Fruit fly (Drosophila melanogaster) whole organism, embryonic: ENCODE data around the gene CG13390.
A peak's percentile ranks its signal among the peaks of the same experiment; 100 is the strongest.

ENCODE experiments used
- Bgb ChIP-seq: fragments of 200-800 bp; sonication (Bioruptor generic); IDR thresholded peaks from 2 replicates; pipeline ENCODE4 v1.3.6; 2022; ENCODE audit warnings: missing biosample characterization, missing genetic modification characterization; ENCODE audit not compliant: partially characterized antibody
- Blimp-1 ChIP-seq: fragments of 200-800 bp; sonication (Bioruptor generic); optimal IDR thresholded peaks from 3 replicates; lab custom pipeline; 2018; ENCODE audit warnings: missing biosample characterization, missing genetic modification characterization, mild to moderate bottlenecking, moderate library complexity, missing genetic modification reagents
- CG10147 ChIP-seq: fragments of 200-800 bp; sonication (Bioruptor generic); optimal IDR thresholded peaks from 2 replicates; lab custom pipeline; 2019; ENCODE audit warnings: missing biosample characterization, mild to moderate bottlenecking, missing genetic modification characterization, moderate library complexity
- CG1024 ChIP-seq: fragments of 200-800 bp; sonication (Bioruptor generic); IDR thresholded peaks from 2 replicates; pipeline ENCODE4 v1.3.6; 2022; ENCODE audit warnings: missing biosample characterization, missing genetic modification characterization
- CG10543 ChIP-seq: fragments of 200-800 bp; sonication (Bioruptor generic); optimal IDR thresholded peaks from 3 replicates; lab custom pipeline; 2017; ENCODE audit warnings: missing biosample characterization, mild to moderate bottlenecking, missing genetic modification characterization, moderate library complexity
- CG10654 ChIP-seq: fragments of 200-800 bp; sonication (Bioruptor generic); optimal IDR thresholded peaks from 2 replicates; lab custom pipeline; 2016; ENCODE audit warnings: missing biosample characterization, missing genetic modification characterization
- CG10979 ChIP-seq: fragments of 200-800 bp; sonication (Bioruptor generic); optimal IDR thresholded peaks from 2 replicates; lab custom pipeline; 2018; ENCODE audit warnings: missing biosample characterization, mild to moderate bottlenecking, missing genetic modification characterization, moderate library complexity
- CG14014 ChIP-seq: fragments of 200-800 bp; sonication (Bioruptor generic); IDR thresholded peaks from 2 replicates; pipeline ENCODE4 v1.3.6; 2022; ENCODE audit warnings: missing biosample characterization, missing genetic modification characterization
- CG14965 ChIP-seq: fragments of 200-800 bp; sonication (Bioruptor generic); optimal IDR thresholded peaks from 2 replicates; lab custom pipeline; 2016; ENCODE audit warnings: missing biosample characterization, missing genetic modification characterization, borderline replicate concordance
- CG1602 ChIP-seq: fragments of 200-800 bp; sonication (Bioruptor generic); optimal IDR thresholded peaks from 3 replicates; lab custom pipeline; 2016; ENCODE audit warnings: missing biosample characterization, missing genetic modification characterization
- CG17328 ChIP-seq: fragments of 200-800 bp; sonication (Bioruptor generic); IDR thresholded peaks from 2 replicates; pipeline ENCODE4 v1.3.6; 2022; ENCODE audit warnings: missing biosample characterization, missing genetic modification characterization
- CG17359 ChIP-seq: fragments of 200-800 bp; sonication (Bioruptor generic); optimal IDR thresholded peaks from 3 replicates; lab custom pipeline; 2018; ENCODE audit warnings: missing biosample characterization, mild to moderate bottlenecking, missing genetic modification characterization, moderate library complexity
- CG17568 ChIP-seq: fragments of 200-800 bp; sonication (Bioruptor generic); optimal IDR thresholded peaks from 2 replicates; lab custom pipeline; 2018; ENCODE audit warnings: missing biosample characterization, mild to moderate bottlenecking, missing genetic modification characterization, moderate library complexity
- CG18476 ChIP-seq: fragments of 200-800 bp; sonication (Bioruptor generic); optimal IDR thresholded peaks from 2 replicates; lab custom pipeline; 2016; ENCODE audit warnings: missing biosample characterization, mild to moderate bottlenecking, missing genetic modification characterization
- CG2889 ChIP-seq: fragments of 200-800 bp; sonication (Bioruptor generic); IDR thresholded peaks from 3 replicates; pipeline ENCODE4 v1.3.6; 2022; ENCODE audit warnings: missing biosample characterization, missing genetic modification characterization
- CG30020 ChIP-seq: fragments of 200-800 bp; optimal IDR thresholded peaks from 2 replicates; lab custom pipeline; 2019; ENCODE audit warnings: missing biosample characterization, mild to moderate bottlenecking, missing genetic modification characterization, moderate library complexity
- CG32532 ChIP-seq: fragments of 200-800 bp; sonication (Bioruptor generic); IDR thresholded peaks from 2 replicates; pipeline ENCODE4 v1.3.6; 2022; ENCODE audit warnings: missing biosample characterization, missing genetic modification characterization
- CG3847 ChIP-seq: fragments of 200-800 bp; sonication (Bioruptor generic); IDR thresholded peaks from 2 replicates; pipeline ENCODE4 v1.3.6; 2022; ENCODE audit warnings: missing biosample characterization, missing genetic modification characterization
- CG42726 ChIP-seq: fragments of 200-800 bp; sonication (Bioruptor generic); IDR thresholded peaks from 2 replicates; pipeline ENCODE4 v1.3.6; 2022; ENCODE audit warnings: missing biosample characterization, missing genetic modification characterization; ENCODE audit not compliant: partially characterized antibody
- CG6254 ChIP-seq: fragments of 200-800 bp; sonication (Bioruptor generic); optimal IDR thresholded peaks from 3 replicates; lab custom pipeline; 2017; ENCODE audit warnings: mild to moderate bottlenecking, missing biosample characterization, missing genetic modification reagents, missing genetic modification characterization
- CG7987 ChIP-seq: fragments of 200-800 bp; sonication (Bioruptor generic); optimal IDR thresholded peaks from 2 replicates; lab custom pipeline; 2018; ENCODE audit warnings: missing biosample characterization, mild to moderate bottlenecking, missing genetic modification characterization, moderate library complexity
- CG8359 ChIP-seq: fragments of 200-800 bp; sonication (Bioruptor generic); optimal IDR thresholded peaks from 2 replicates; lab custom pipeline; 2017; ENCODE audit warnings: missing biosample characterization, mild to moderate bottlenecking, missing genetic modification characterization, borderline replicate concordance
- CHES-1-like ChIP-seq: fragments of 200-800 bp; sonication (Bioruptor generic); optimal IDR thresholded peaks from 2 replicates; lab custom pipeline; 2016; ENCODE audit warnings: missing biosample characterization, missing genetic modification characterization
- Dp ChIP-seq: fragments of 200-800 bp; sonication (Bioruptor generic); optimal IDR thresholded peaks from 2 replicates; lab custom pipeline; 2018; ENCODE audit warnings: missing biosample characterization, mild to moderate bottlenecking, missing genetic modification characterization, moderate library complexity
- ERR ChIP-seq: fragments of 200-800 bp; sonication (Bioruptor generic); optimal IDR thresholded peaks from 2 replicates; lab custom pipeline; 2016; ENCODE audit warnings: missing biosample characterization, missing genetic modification characterization
- Fer1 ChIP-seq: fragments of 200-800 bp; sonication (Bioruptor generic); optimal IDR thresholded peaks from 2 replicates; lab custom pipeline; 2017; ENCODE audit warnings: missing biosample characterization, mild to moderate bottlenecking, missing genetic modification characterization
- Lim3 ChIP-seq: fragments of 200-800 bp; sonication (Bioruptor generic); IDR thresholded peaks from 2 replicates; pipeline ENCODE4 v1.3.6; 2022; ENCODE audit warnings: missing biosample characterization, missing genetic modification characterization
- Myb ChIP-seq: fragments of 200-800 bp; sonication (Bioruptor generic); optimal IDR thresholded peaks from 2 replicates; lab custom pipeline; 2016; ENCODE audit warnings: missing biosample characterization, missing genetic modification characterization
- Nf-YB ChIP-seq: fragments of 200-800 bp; sonication (Bioruptor generic); optimal IDR thresholded peaks from 3 replicates; lab custom pipeline; 2019; ENCODE audit warnings: missing biosample characterization, mild to moderate bottlenecking, missing genetic modification characterization, moderate library complexity
- Ptx1 ChIP-seq: fragments of 200-800 bp; sonication (Bioruptor generic); IDR thresholded peaks from 2 replicates; pipeline ENCODE4 v1.3.6; 2022; ENCODE audit warnings: missing biosample characterization, missing genetic modification characterization
- Sry-β ChIP-seq: fragments of 200-800 bp; sonication (Bioruptor generic); optimal IDR thresholded peaks from 2 replicates; lab custom pipeline; 2018; ENCODE audit warnings: missing biosample characterization, mild to moderate bottlenecking, missing genetic modification characterization, moderate library complexity
- ac ChIP-seq: fragments of 200-800 bp; sonication (Bioruptor generic); optimal IDR thresholded peaks from 3 replicates; lab custom pipeline; 2017; ENCODE audit warnings: missing biosample characterization, mild to moderate bottlenecking, missing genetic modification characterization
- ap ChIP-seq: fragments of 200-800 bp; sonication (Bioruptor generic); IDR thresholded peaks from 2 replicates; pipeline ENCODE4 v1.3.6; 2022; ENCODE audit warnings: missing biosample characterization, missing genetic modification characterization
- caup ChIP-seq: fragments of 200-800 bp; sonication (Bioruptor generic); optimal IDR thresholded peaks from 3 replicates; lab custom pipeline; 2017; ENCODE audit warnings: missing biosample characterization, mild to moderate bottlenecking, missing genetic modification characterization, moderate library complexity; ENCODE audit not compliant: severe bottlenecking
- crc ChIP-seq: fragments of 200-800 bp; sonication (Bioruptor generic); optimal IDR thresholded peaks from 2 replicates; lab custom pipeline; 2016; ENCODE audit warnings: missing biosample characterization, missing genetic modification characterization
- cwo ChIP-seq: fragments of 200-800 bp; sonication (Bioruptor generic); optimal IDR thresholded peaks from 3 replicates; lab custom pipeline; 2017; ENCODE audit warnings: missing biosample characterization, missing genetic modification characterization, mild to moderate bottlenecking, moderate library complexity, missing genetic modification reagents
- fru ChIP-seq: fragments of >200 bp; optimal IDR thresholded peaks from 2 replicates; lab custom pipeline; 2017
- gem ChIP-seq: fragments of 200-800 bp; sonication (Bioruptor generic); optimal IDR thresholded peaks from 2 replicates; lab custom pipeline; 2019; ENCODE audit warnings: missing biosample characterization, mild to moderate bottlenecking, missing genetic modification characterization, moderate library complexity
- gro ChIP-seq: fragments of 200-800 bp; sonication (Bioruptor generic); optimal IDR thresholded peaks from 2 replicates; lab custom pipeline; 2016; ENCODE audit warnings: missing biosample characterization, missing genetic modification characterization
- jigr1 ChIP-seq: fragments of 200-800 bp; sonication (Bioruptor generic); IDR thresholded peaks from 3 replicates; pipeline ENCODE4 v1.3.6; 2022; ENCODE audit warnings: missing biosample characterization, missing genetic modification characterization
- lola ChIP-seq, 3 experiments: fragments of >200 bp in 2 of 3; fragments of 200-800 bp in 1 of 3; sonication (Bioruptor generic) in 1 of 3; optimal IDR thresholded peaks; 2 replicates each; lab custom pipeline; 2017 to 2019; ENCODE audit warnings: missing biosample characterization in 3 of 3, missing genetic modification characterization in 3 of 3, mild to moderate bottlenecking in 1 of 3, moderate library complexity in 1 of 3
- row ChIP-seq: fragments of 200-800 bp; sonication (Bioruptor generic); IDR thresholded peaks from 3 replicates; pipeline ENCODE4 v1.3.6; 2022; ENCODE audit warnings: missing biosample characterization, missing genetic modification characterization
- sim ChIP-seq: fragments of 200-800 bp; sonication (Bioruptor generic); IDR thresholded peaks from 2 replicates; pipeline ENCODE4 v1.3.6; 2022; ENCODE audit warnings: missing biosample characterization, missing genetic modification characterization
- trem ChIP-seq: fragments of 200-800 bp; optimal IDR thresholded peaks from 3 replicates; lab custom pipeline; 2019; ENCODE audit warnings: missing biosample characterization, mild to moderate bottlenecking, missing genetic modification characterization, moderate library complexity
- trh ChIP-seq: fragments of 200-800 bp; sonication (Bioruptor generic); optimal IDR thresholded peaks from 2 replicates; lab custom pipeline; 2016; ENCODE audit warnings: missing biosample characterization, missing genetic modification characterization
- tup ChIP-seq: fragments of 200-800 bp; sonication (Bioruptor generic); optimal IDR thresholded peaks from 2 replicates; lab custom pipeline; 2016; ENCODE audit warnings: missing biosample characterization, mild to moderate bottlenecking, missing genetic modification characterization, moderate library complexity
- twi ChIP-seq: fragments of 200-800 bp; optimal IDR thresholded peaks from 2 replicates; lab custom pipeline; 2019; ENCODE audit warnings: missing biosample characterization, mild to moderate bottlenecking, missing genetic modification characterization, moderate library complexity
- vnd ChIP-seq: fragments of 200-800 bp; sonication (Bioruptor generic); IDR thresholded peaks from 3 replicates; pipeline ENCODE4 v1.3.6; 2022; ENCODE audit warnings: missing biosample characterization, missing genetic modification characterization; ENCODE audit not compliant: partially characterized antibody

The CG13390 gene

dm6 chr2L:8362273-8362954 lies 14.2 kb downstream of the CG13390 start, which contains the start of gene CG7627 (continued):
- TF ChIP-seq crc (GFP tag; lab: Kevin White, UChicago) = peak; percentile 68
- TF ChIP-seq gem (tag; lab: Kevin White, UChicago) = peak; percentile 83
- 0 out of 2 replicates have a peak, but pooled peaks have one; percentile 51 for TF ChIP-seq ap (GFP tag; lab: Robert Waterston, UW)
- peak; percentile 83 for TF ChIP-seq cwo (GFP tag; lab: Kevin White, UChicago)
- TF ChIP-seq ac (GFP tag; lab: Kevin White, UChicago) = no peak
- TF ChIP-seq Lim3 = no peak
- TF ChIP-seq CHES-1-like (GFP tag; lab: Kevin White, UChicago) = peak; percentile 84
- peak; percentile 86 for TF ChIP-seq Fer1 (GFP tag; lab: Kevin White, UChicago)
- peak; percentile 64 for TF ChIP-seq CG18476
- peak; percentile 74 for TF ChIP-seq CG3847
- TF ChIP-seq row = peak; percentile 94
- TF ChIP-seq ERR (GFP tag; lab: Kevin White, UChicago) = peak; percentile 63
- peak; percentile 65 for TF ChIP-seq Myb (GFP tag; lab: Kevin White, UChicago)
- peak; percentile 32 for TF ChIP-seq CG30020 (tag; lab: Kevin White, UChicago)
- TF ChIP-seq trh (GFP tag; lab: Kevin White, UChicago) = peak; percentile 34
- peak; percentile 50 for TF ChIP-seq CG10654 (GFP tag; lab: Kevin White, UChicago)
- TF ChIP-seq CG32532 (GFP tag; lab: Robert Waterston, UW) = peak; percentile 88
- TF ChIP-seq gro (GFP tag; lab: Kevin White, UChicago) = peak; percentile 75
- TF ChIP-seq lola (GFP tag; optimal IDR thresholded peaks at IDR 0.05; lab: Kevin White, UChicago) = peak in 1 of 3 experiments; percentile 43
- peak; percentile 39 for TF ChIP-seq CG8359 (GFP tag; lab: Kevin White, UChicago)
- TF ChIP-seq CG14014 (GFP tag; lab: Robert Waterston, UW) = peak; percentile 71
- TF ChIP-seq fru = no peak
- peak; percentile 50; the same call in 1 of the 3 replicates for TF ChIP-seq CG2889 (GFP tag; lab: Robert Waterston, UW)
- TF ChIP-seq CG17568 = peak; percentile 45
- peak; percentile 83 for TF ChIP-seq Ptx1 (GFP tag; lab: Robert Waterston, UW)
- TF ChIP-seq Blimp-1 (GFP tag; lab: Kevin White, UChicago) = peak; percentile 66
- peak; percentile 73 for TF ChIP-seq caup (GFP tag; lab: Kevin White, UChicago)
- TF ChIP-seq CG42726 (GFP tag; lab: Robert Waterston, UW) = 0 out of 2 replicates have a peak, but pooled peaks have one; percentile 42
- peak; percentile 40; the same call in 1 of the 3 replicates for TF ChIP-seq jigr1 (GFP tag; lab: Robert Waterston, UW)
- TF ChIP-seq trem = peak; percentile 25
- TF ChIP-seq Dp (GFP tag; lab: Kevin White, UChicago) = no peak
- TF ChIP-seq Sry-β = no peak
- TF ChIP-seq CG6254 (GFP tag; lab: Kevin White, UChicago) = peak; percentile 12
- no peak for TF ChIP-seq vnd (GFP tag; lab: Robert Waterston, UW)
- TF ChIP-seq CG10979 (tag; lab: Kevin White, UChicago) = peak; percentile 78
- peak; percentile 80 for TF ChIP-seq CG17328
- no peak for TF ChIP-seq CG14965
- TF ChIP-seq sim (GFP tag; lab: Robert Waterston, UW) = peak; percentile 57
- TF ChIP-seq CG17359 = peak; percentile 81
- TF ChIP-seq Bgb (GFP tag; lab: Robert Waterston, UW) = peak; percentile 38; the same call in 1 of the 2 replicates
- TF ChIP-seq CG10543 = peak; percentile 87
- peak; percentile 23 for TF ChIP-seq CG1602 (GFP tag; lab: Kevin White, UChicago)
- TF ChIP-seq CG10147 (GFP tag; lab: Kevin White, UChicago) = peak; percentile 21
- TF ChIP-seq tup (GFP tag; lab: Kevin White, UChicago) = peak; percentile 41
- peak; percentile 38 for TF ChIP-seq CG7987
- peak; percentile 46; the same call in 1 of the 2 replicates for TF ChIP-seq CG1024 (GFP tag; lab: Robert Waterston, UW)
- TF ChIP-seq Nf-YB (GFP tag; lab: Kevin White, UChicago) = peak; percentile 26
- no peak for TF ChIP-seq twi (tag; lab: Kevin White, UChicago)
